Worm (Caenorhabditis elegans): Measurements from ENCODE around the gene hlh-32.

Gene hlh-32

DNA sequence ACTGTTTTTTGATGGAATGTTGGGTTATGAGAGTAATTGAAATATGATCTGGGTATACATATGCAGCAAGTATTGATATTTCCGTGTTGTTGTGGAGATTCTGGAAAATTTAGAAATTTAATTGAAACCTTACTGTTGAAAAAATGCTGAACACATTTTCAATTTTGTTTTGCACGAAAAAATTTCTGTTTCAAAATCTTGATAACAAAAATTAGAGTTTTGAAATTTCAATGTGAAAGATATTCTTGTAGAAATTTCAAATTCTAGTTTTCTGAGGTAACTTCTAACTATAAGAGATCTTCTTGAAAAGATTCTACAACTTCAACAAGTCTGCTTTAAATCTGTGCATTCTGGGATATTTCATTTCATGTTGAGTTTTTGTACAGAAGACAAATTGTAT, 13.8 kb downstream of the hlh-32 start:
- TF ChIP-seq C08G9.2 (tag; optimal IDR thresholded peaks at IDR 0.05) (no peak), pag-3 (tag; optimal IDR thresholded peaks at IDR 0.05; ENCODE audit: borderline replicate concordance) (no peak), tbx-7 (tag; optimal IDR thresholded peaks at IDR 0.05) (no peak), npax-4 (tag; optimal IDR thresholded peaks at IDR 0.05) (no peak), che-1 (tag; optimal IDR thresholded peaks at IDR 0.05) (no peak), ttx-3 (tag; optimal IDR thresholded peaks at IDR 0.05) (no peak), ref-2 (tag; optimal IDR thresholded peaks at IDR 0.05) (no peak), pha-4 (tag; optimal IDR thresholded peaks at IDR 0.05) (no peak), nhr-11 (tag; optimal IDR thresholded peaks at IDR 0.05) (no peak), lin-11 (tag; optimal IDR thresholded peaks at IDR 0.05) (no peak), fkh-6 (tag; optimal IDR thresholded peaks at IDR 0.05) (no peak), pha-2 (tag; optimal IDR thresholded peaks at IDR 0.05) (no peak), unc-42 (tag; optimal IDR thresholded peaks at IDR 0.05) (no peak), ceh-2 (tag; optimal IDR thresholded peaks at IDR 0.05) (no peak), syd-9 (tag; optimal IDR thresholded peaks at IDR 0.05) (no peak), sox-4 (tag; optimal IDR thresholded peaks at IDR 0.05) (no peak), dve-1 (tag; optimal IDR thresholded peaks at IDR 0.05) (no peak)

ce11 chrIV:16147055-16147454, 14.8 kb downstream of the hlh-32 start, which contains the start of gene Y105C5B.25:
Gene Y105C5B.25 (minus strand): TSS chrIV:16147155.
- no peak for TF ChIP-seq dve-1 (tag; optimal IDR thresholded peaks at IDR 0.05)
- TF ChIP-seq ceh-48 (tag; optimal IDR thresholded peaks at IDR 0.05), result no peak
- no peak for TF ChIP-seq K02D7.2 (tag; optimal IDR thresholded peaks at IDR 0.05)
- no peak for TF ChIP-seq nhr-232 (tag; optimal IDR thresholded peaks at IDR 0.05)
- no peak for TF ChIP-seq K09A11.1 (tag; optimal IDR thresholded peaks at IDR 0.05; ENCODE audit: insufficient read depth)
- no peak for TF ChIP-seq ceh-6 (GFP tag; optimal IDR thresholded peaks at IDR 0.05)
- TF ChIP-seq Y22D7AL.16 (tag; optimal IDR thresholded peaks at IDR 0.05), result no peak

DNA sequence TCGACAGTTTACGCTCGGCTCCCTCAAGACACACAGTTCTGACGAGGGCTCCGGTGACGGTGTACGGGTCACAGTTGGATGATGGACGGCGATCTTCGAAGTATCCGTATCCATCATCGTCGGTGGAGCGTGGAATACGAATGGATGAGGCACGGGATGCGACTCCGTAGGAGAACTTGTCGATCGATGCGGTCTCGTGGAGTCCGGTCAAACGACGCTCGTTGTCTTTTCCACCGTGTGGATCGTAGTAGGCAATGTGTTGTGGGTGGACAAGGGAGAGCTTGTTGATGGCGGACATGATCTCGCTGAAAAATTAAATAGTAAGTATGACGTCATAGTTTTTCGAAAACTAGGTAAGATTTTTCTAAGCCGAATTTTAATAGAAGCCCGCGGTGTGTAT, 35.7 kb downstream of the hlh-32 start:
- no peak for TF ChIP-seq K02D7.2 (tag; optimal IDR thresholded peaks at IDR 0.05)
- no peak for TF ChIP-seq pat-9 (tag; optimal IDR thresholded peaks at IDR 0.05)
- no peak for TF ChIP-seq che-1 (tag; optimal IDR thresholded peaks at IDR 0.05)
- TF ChIP-seq sox-2 (GFP tag; IDR thresholded peaks at IDR 0.05), result no peak
- no peak for TF ChIP-seq ceh-2 (tag; optimal IDR thresholded peaks at IDR 0.05)
- no peak for TF ChIP-seq F13H6.1 (tag; optimal IDR thresholded peaks at IDR 0.05)
- no peak for TF ChIP-seq ceh-48 (tag; optimal IDR thresholded peaks at IDR 0.05)
- no peak for TF ChIP-seq unc-3 (GFP tag; conservative IDR thresholded peaks at IDR 0.05)
- no peak for TF ChIP-seq unc-3 (tag; optimal IDR thresholded peaks at IDR 0.05)
- no peak for TF ChIP-seq ceh-6 (GFP tag; optimal IDR thresholded peaks at IDR 0.05)
- no peak for TF ChIP-seq dmd-4 (tag; optimal IDR thresholded peaks at IDR 0.05; ENCODE audit: borderline replicate concordance)
- no peak for TF ChIP-seq lim-6 (tag; optimal IDR thresholded peaks at IDR 0.05)
- TF ChIP-seq ceh-45 (GFP tag; IDR thresholded peaks at IDR 0.05), result no peak
- TF ChIP-seq eyg-1 (tag; optimal IDR thresholded peaks at IDR 0.05), result no peak
- no peak for TF ChIP-seq ttx-3 (tag; optimal IDR thresholded peaks at IDR 0.05)

DNA sequence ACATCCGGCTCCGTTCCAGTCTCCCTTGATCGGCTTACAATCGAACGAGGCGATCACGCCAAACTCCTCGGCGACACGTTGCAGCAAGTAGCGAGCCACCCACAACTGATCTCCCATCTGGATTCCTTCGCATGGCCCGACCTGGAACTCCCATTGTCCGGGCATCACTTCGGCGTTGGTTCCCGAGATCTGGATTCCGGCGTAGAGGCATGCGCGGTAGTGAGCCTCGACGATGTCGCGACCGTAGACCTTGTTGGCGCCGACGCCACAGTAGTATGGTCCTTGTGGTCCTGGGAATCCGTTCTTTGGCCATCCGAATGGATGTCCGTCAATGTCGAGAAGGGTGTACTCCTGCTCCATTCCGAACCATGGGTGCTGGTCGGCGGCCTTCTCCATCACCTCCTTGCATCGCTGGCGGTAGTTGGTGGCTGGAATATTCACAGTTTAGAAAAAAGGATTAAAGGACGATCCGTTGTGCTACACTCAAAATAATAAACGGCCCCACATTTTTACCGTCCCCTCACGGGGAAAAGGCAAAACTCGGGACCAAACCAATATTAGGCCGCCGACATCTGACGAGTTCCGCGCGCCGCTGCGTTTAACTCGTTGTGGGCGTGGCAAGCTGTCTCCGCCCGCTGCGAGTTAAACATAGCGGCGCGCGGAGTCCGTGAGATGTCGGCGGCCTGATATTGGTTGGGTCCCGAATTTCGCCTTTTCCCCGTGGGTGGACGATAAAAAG, 36.6 kb downstream of the hlh-32 start:
- TF ChIP-seq ceh-6 (GFP tag; optimal IDR thresholded peaks at IDR 0.05) (peak; percentile 31), ceh-30 (tag; optimal IDR thresholded peaks at IDR 0.05) (no peak)

ce11 chrIV:16169443-16170105, 37.3 kb downstream of the hlh-32 start:
- TF ChIP-seq hlh-6 (tag; optimal IDR thresholded peaks at IDR 0.05) (no peak), pha-2 (tag; optimal IDR thresholded peaks at IDR 0.05) (peak; percentile 27), C08G9.2 (tag; optimal IDR thresholded peaks at IDR 0.05) (peak; percentile 4), ceh-18 (tag; optimal IDR thresholded peaks at IDR 0.05) (peak; percentile 3), tbx-2 (tag; optimal IDR thresholded peaks at IDR 0.05) (peak; percentile 25), Y22D7AL.16 (tag; optimal IDR thresholded peaks at IDR 0.05) (no peak), sdc-2 (tag; optimal IDR thresholded peaks at IDR 0.05) (no peak), lim-6 (tag; optimal IDR thresholded peaks at IDR 0.05) (no peak), gmeb-2 (tag; optimal IDR thresholded peaks at IDR 0.05) (no peak), hlh-30 (tag; optimal IDR thresholded peaks at IDR 0.05; ENCODE audit: insufficient read depth) (peak; percentile 29), elt-2 (tag; optimal IDR thresholded peaks at IDR 0.05) (peak; percentile 57), pax-1 (tag; optimal IDR thresholded peaks at IDR 0.05) (peak; percentile 32), dve-1 (tag; optimal IDR thresholded peaks at IDR 0.05) (no peak), pat-9 (tag; optimal IDR thresholded peaks at IDR 0.05) (no peak), ceh-45 (GFP tag; IDR thresholded peaks at IDR 0.05) (0 out of 2 replicates have a peak, but pooled peaks have one; percentile 44), ceh-48 (tag; optimal IDR thresholded peaks at IDR 0.05) (no peak)

Measured in whole organism, late embryonic.